Worm (Caenorhabditis elegans) whole organism, L4/young adult: ENCODE measurements around the gene C01B10.3.

Experiments used
- W03F9.2 ChIP-seq: fragments of 150-350 bp; optimal IDR thresholded peaks from 2 replicates; lab custom pipeline; 2014; ENCODE audit warnings: missing biosample characterization, missing genetic modification characterization
- dao-5 ChIP-seq: sonication (generic microtip); optimal IDR thresholded peaks from 2 replicates; lab custom pipeline; 2016; ENCODE audit warnings: missing genotype, missing genetic modification characterization, moderate library complexity, missing compliant biosample characterization
- him-1 ChIP-seq: sonication (generic microtip); optimal IDR thresholded peaks from 2 replicates; lab custom pipeline; 2016; ENCODE audit warnings: missing genotype, missing genetic modification reagents, missing genetic modification characterization, missing compliant biosample characterization

DNA sequence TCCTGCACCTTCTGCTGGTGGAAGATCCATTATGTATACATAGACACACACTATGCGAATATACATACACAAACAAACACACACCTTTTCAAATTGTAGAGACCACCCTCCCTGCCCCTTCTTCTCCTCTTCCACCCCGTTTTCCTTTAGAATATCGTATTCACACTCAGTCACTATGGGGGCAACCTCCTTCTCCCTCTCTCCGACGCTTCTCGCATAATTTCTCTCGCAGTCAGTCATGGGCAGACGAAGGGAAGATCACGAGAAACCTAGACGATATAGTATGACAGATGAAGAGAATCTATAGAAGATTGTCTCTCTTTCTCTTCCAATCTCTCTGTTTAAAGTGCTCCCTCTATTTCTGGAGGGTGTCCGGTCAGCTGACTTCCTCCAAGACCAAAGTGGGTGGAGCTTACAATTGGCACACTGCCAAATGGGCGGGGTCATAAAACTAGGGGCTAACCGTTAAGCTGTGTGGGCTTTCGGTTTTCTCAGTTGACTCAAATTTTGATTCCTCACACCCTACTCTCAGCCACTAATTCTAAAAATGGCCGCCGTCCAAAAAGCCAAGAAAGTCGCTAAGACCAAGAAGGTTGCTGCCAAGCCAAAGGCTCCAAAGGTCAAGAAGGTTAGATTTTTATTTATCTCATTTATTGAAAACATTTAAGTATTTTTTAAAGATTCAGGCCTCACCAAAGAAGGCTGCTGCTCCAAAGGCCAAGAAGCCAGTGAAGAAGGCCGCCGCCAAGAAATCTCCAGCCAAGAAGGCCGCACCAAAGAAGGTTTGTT lies 24.9 kb upstream of the C01B10.3 start, which contains the start of gene hil-7:
- TF ChIP-seq him-1 (no peak), W03F9.2 (no peak), dao-5 (tag; lab: Kevin White, UChicago) (no peak)
